Worm (Caenorhabditis elegans) whole organism, L3 larva: Measurements from ENCODE around the gene tag-52.

Experiments used
- ceh-16 ChIP-seq: sonication (generic microtip); optimal IDR thresholded peaks from 2 replicates; lab custom pipeline; 2017; ENCODE audit warnings: missing biosample characterization, missing genetic modification characterization
- ceh-28 ChIP-seq: fragments of 150-350 bp; optimal IDR thresholded peaks from 2 replicates; lab custom pipeline; 2014; ENCODE audit warnings: missing biosample characterization, missing genetic modification reagents, missing genetic modification characterization
- ceh-82 ChIP-seq: fragments of 150-350 bp; optimal IDR thresholded peaks from 2 replicates; lab custom pipeline; 2014; ENCODE audit warnings: missing biosample characterization, missing genetic modification characterization
- ceh-9 ChIP-seq: sonication (generic microtip); optimal IDR thresholded peaks from 2 replicates; lab custom pipeline; 2018; ENCODE audit warnings: missing biosample characterization, missing genetic modification characterization
- daf-12 ChIP-seq: fragments of 150-350 bp; optimal IDR thresholded peaks from 2 replicates; lab custom pipeline; 2014; ENCODE audit warnings: missing biosample characterization, missing genetic modification reagents, missing genetic modification characterization
- egl-27 ChIP-seq: sonication (generic microtip); optimal IDR thresholded peaks from 4 replicates; lab custom pipeline; 2017; ENCODE audit warnings: missing biosample characterization, missing genetic modification reagents, missing genetic modification characterization
- egl-5 ChIP-seq: fragments of 150-350 bp; optimal IDR thresholded peaks from 2 replicates; lab custom pipeline; 2017; ENCODE audit warnings: missing biosample characterization, missing genetic modification reagents, missing genetic modification characterization, inconsistent platforms
- elt-1 ChIP-seq: fragments of 150-350 bp; optimal IDR thresholded peaks from 2 replicates; lab custom pipeline; 2014; ENCODE audit warnings: missing biosample characterization, missing genetic modification characterization
- eor-1 ChIP-seq, 2 experiments: fragments of 150-350 bp; optimal IDR thresholded peaks; 2 replicates each; lab custom pipeline; 2014 to 2018; ENCODE audit warnings: missing biosample characterization in 2 of 2, missing genetic modification characterization in 2 of 2
- fkh-10 ChIP-seq: sonication (generic microtip); optimal IDR thresholded peaks from 2 replicates; lab custom pipeline; 2017; ENCODE audit warnings: missing biosample characterization, missing genetic modification reagents, missing genetic modification characterization
- fos-1 ChIP-seq: fragments of 150-350 bp; optimal IDR thresholded peaks from 2 replicates; lab custom pipeline; 2014; ENCODE audit warnings: missing biosample characterization, missing genetic modification characterization
- hmg-11 ChIP-seq: sonication (generic microtip); optimal IDR thresholded peaks from 2 replicates; lab custom pipeline; 2016; ENCODE audit warnings: missing genetic modification characterization, missing compliant biosample characterization
- jun-1 ChIP-seq: fragments of 150-350 bp; optimal IDR thresholded peaks from 2 replicates; lab custom pipeline; 2014; ENCODE audit warnings: missing biosample characterization, missing genetic modification reagents, missing genetic modification characterization
- lin-15B ChIP-seq: fragments of 150-350 bp; optimal IDR thresholded peaks from 2 replicates; lab custom pipeline; 2014; ENCODE audit warnings: missing biosample characterization, missing genetic modification characterization
- lin-39 ChIP-seq: fragments of 150-350 bp; optimal IDR thresholded peaks from 2 replicates; lab custom pipeline; 2018; ENCODE audit warnings: missing biosample characterization, missing genetic modification reagents, missing genetic modification characterization
- lsy-12 ChIP-seq: sonication (generic microtip); optimal IDR thresholded peaks from 2 replicates; lab custom pipeline; 2016; ENCODE audit warnings: mild to moderate bottlenecking, missing genetic modification characterization, missing compliant biosample characterization
- mdl-1 ChIP-seq: fragments of 150-350 bp; optimal IDR thresholded peaks from 2 replicates; lab custom pipeline; 2014; ENCODE audit warnings: missing biosample characterization, missing genetic modification characterization
- mml-1 ChIP-seq: fragments of 150-350 bp; sonication (generic microtip); optimal IDR thresholded peaks from 3 replicates; lab custom pipeline; 2014; ENCODE audit warnings: missing biosample characterization, missing genetic modification characterization
- nfya-1 ChIP-seq: sonication (generic microtip); optimal IDR thresholded peaks from 2 replicates; lab custom pipeline; 2017; ENCODE audit warnings: missing genetic modification characterization, mild to moderate bottlenecking, missing compliant biosample characterization, antibody characterized with exemption, moderate library complexity; ENCODE audit not compliant: insufficient read depth
- nhr-11 ChIP-seq: fragments of 150-350 bp; optimal IDR thresholded peaks from 2 replicates; lab custom pipeline; 2014; ENCODE audit warnings: missing biosample characterization, missing genetic modification characterization
- nhr-12 ChIP-seq: fragments of 150-350 bp; optimal IDR thresholded peaks from 2 replicates; lab custom pipeline; 2014; ENCODE audit warnings: missing biosample characterization, missing genetic modification characterization
- nhr-23 ChIP-seq: fragments of 150-350 bp; optimal IDR thresholded peaks from 2 replicates; lab custom pipeline; 2014; ENCODE audit warnings: missing biosample characterization, missing genetic modification reagents, missing genetic modification characterization
- nhr-237 ChIP-seq: fragments of 150-350 bp; optimal IDR thresholded peaks from 2 replicates; lab custom pipeline; 2014; ENCODE audit warnings: missing biosample characterization, missing genetic modification characterization
- nhr-25 ChIP-seq: sonication (generic microtip); optimal IDR thresholded peaks from 2 replicates; lab custom pipeline; 2017; ENCODE audit warnings: missing biosample characterization, missing genetic modification characterization
- nhr-28 ChIP-seq: fragments of 150-350 bp; optimal IDR thresholded peaks from 2 replicates; lab custom pipeline; 2014; ENCODE audit warnings: missing biosample characterization, missing genetic modification characterization
- nhr-43 ChIP-seq: sonication (generic microtip); optimal IDR thresholded peaks from 2 replicates; lab custom pipeline; 2016; ENCODE audit warnings: mild to moderate bottlenecking, missing genetic modification characterization, missing compliant biosample characterization; ENCODE audit not compliant: poor library complexity, severe bottlenecking
- nhr-67 ChIP-seq: fragments of 150-350 bp; optimal IDR thresholded peaks from 2 replicates; lab custom pipeline; 2014; ENCODE audit warnings: missing biosample characterization, missing genetic modification characterization
- nhr-77 ChIP-seq: fragments of 150-350 bp; optimal IDR thresholded peaks from 2 replicates; lab custom pipeline; 2014; ENCODE audit warnings: missing biosample characterization, missing genetic modification characterization
- pha-4 ChIP-seq: fragments of 150-350 bp; optimal IDR thresholded peaks from 2 replicates; lab custom pipeline; 2014; ENCODE audit warnings: missing biosample characterization, missing genetic modification reagents, missing genetic modification characterization
- pqm-1 ChIP-seq: fragments of 150-350 bp; optimal IDR thresholded peaks from 2 replicates; lab custom pipeline; 2017; ENCODE audit warnings: missing biosample characterization, missing genetic modification characterization, inconsistent platforms
- sea-2 ChIP-seq: fragments of 150-350 bp; sonication (generic microtip); optimal IDR thresholded peaks from 4 replicates; lab custom pipeline; 2014; ENCODE audit warnings: missing biosample characterization, missing genetic modification reagents, missing genetic modification characterization
- skn-1 ChIP-seq: fragments of 150-350 bp; optimal IDR thresholded peaks from 2 replicates; lab custom pipeline; 2014; ENCODE audit warnings: missing biosample characterization, missing genetic modification characterization
- tbx-2 ChIP-seq: sonication (generic microtip); optimal IDR thresholded peaks from 2 replicates; lab custom pipeline; 2016; ENCODE audit warnings: mild to moderate bottlenecking, missing genetic modification characterization, missing compliant biosample characterization
- unc-39 ChIP-seq: sonication (generic microtip); optimal IDR thresholded peaks from 4 replicates; lab custom pipeline; 2017; ENCODE audit warnings: missing biosample characterization, missing genetic modification characterization
- zag-1 ChIP-seq: fragments of 150-350 bp; optimal IDR thresholded peaks from 2 replicates; lab custom pipeline; 2014; ENCODE audit warnings: missing biosample characterization, missing genetic modification characterization
- ztf-11 ChIP-seq: fragments of 150-350 bp; optimal IDR thresholded peaks from 2 replicates; lab custom pipeline; 2014; ENCODE audit warnings: missing biosample characterization, missing genetic modification characterization
- ztf-4 ChIP-seq: fragments of 150-350 bp; optimal IDR thresholded peaks from 2 replicates; lab custom pipeline; 2014; ENCODE audit warnings: missing biosample characterization, missing genetic modification characterization

Gene tag-52

ce11 chrX:3697623-3698022, 19.3 kb upstream of the tag-52 start:
- TF ChIP-seq fkh-10 (no peak), zag-1 (tag; lab: Kevin White, UChicago) (peak; percentile 10), nhr-77 (tag; lab: Kevin White, UChicago) (no peak), daf-12 (tag; lab: Kevin White, UChicago) (no peak), fos-1 (tag; lab: Kevin White, UChicago) (no peak), skn-1 (tag; lab: Kevin White, UChicago) (no peak), ceh-82 (tag; lab: Kevin White, UChicago) (peak; percentile 51), hmg-11 (peak; percentile 94), nhr-12 (no peak), ceh-16 (no peak), eor-1 (tag; optimal IDR thresholded peaks at IDR 0.05; lab: Kevin White, UChicago) (no peak), nhr-23 (tag; lab: Kevin White, UChicago) (no peak), pqm-1 (tag; lab: Kevin White, UChicago) (peak; percentile 19), tbx-2 (tag; lab: Kevin White, UChicago) (peak; percentile 57), jun-1 (no peak), nhr-237 (tag; lab: Kevin White, UChicago) (no peak), nfya-1 (tag; lab: Kevin White, UChicago) (peak; percentile 38), nhr-28 (tag; lab: Kevin White, UChicago) (no peak), pha-4 (tag; lab: Kevin White, UChicago) (peak; percentile 60), elt-1 (tag; lab: Kevin White, UChicago) (no peak), ceh-28 (tag; lab: Kevin White, UChicago) (no peak), egl-5 (tag; lab: Kevin White, UChicago) (no peak), unc-39 (no peak), lsy-12 (tag; lab: Kevin White, UChicago) (peak; percentile 62), lin-15B (tag; lab: Kevin White, UChicago) (no peak), nhr-43 (tag; lab: Kevin White, UChicago) (peak; percentile 57), nhr-11 (tag; lab: Kevin White, UChicago) (no peak), lin-39 (peak; percentile 74)

- TF ChIP-seq daf-12 (tag; lab: Kevin White, UChicago) = no peak
- TF ChIP-seq ceh-82 (tag; lab: Kevin White, UChicago) = no peak
- no peak for TF ChIP-seq nhr-77 (tag; lab: Kevin White, UChicago)
- TF ChIP-seq jun-1 = no peak
Observed at ce11 chrX:3696603-3697002, 18.2 kb upstream of the tag-52 start, which contains the start of gene C01C4.3. C01C4.3 (plus strand) TSS chrX:3696903.

ce11 chrX:3695826-3696225, 17.5 kb upstream of the tag-52 start:
- TF ChIP-seq skn-1 (tag; lab: Kevin White, UChicago) (no peak), hmg-11 (peak; percentile 13)

ce11 chrX:3694172-3694571, 15.8 kb upstream of the tag-52 start:
- TF ChIP-seq mml-1 (tag; lab: Kevin White, UChicago) (no peak), nhr-25 (tag; lab: Kevin White, UChicago) (no peak), nfya-1 (tag; lab: Kevin White, UChicago) (peak; percentile 76), nhr-67 (tag; lab: Kevin White, UChicago) (no peak), mdl-1 (tag; lab: Kevin White, UChicago) (no peak), lsy-12 (tag; lab: Kevin White, UChicago) (peak; percentile 40), nhr-11 (tag; lab: Kevin White, UChicago) (no peak), sea-2 (GFP tag; lab: Kevin White, UChicago) (no peak), ztf-11 (no peak), ceh-9 (tag; lab: Kevin White, UChicago) (no peak), tbx-2 (tag; lab: Kevin White, UChicago) (no peak), nhr-43 (tag; lab: Kevin White, UChicago) (no peak), skn-1 (tag; lab: Kevin White, UChicago) (no peak), egl-27 (tag; lab: Kevin White, UChicago) (peak; percentile 16), ceh-82 (tag; lab: Kevin White, UChicago) (no peak), ztf-4 (tag; lab: Kevin White, UChicago) (no peak), egl-5 (tag; lab: Kevin White, UChicago) (peak; percentile 75), zag-1 (tag; lab: Kevin White, UChicago) (no peak), lin-39 (peak; percentile 85), hmg-11 (peak; percentile 74)
- TF ChIP-seq, all 47 proteins: peak for 6
